Fruit fly (Drosophila melanogaster) whole organism, pupa: ENCODE data around the gene Srp68.

Experiments
- CG10348 ChIP-seq: fragments of 200-800 bp; sonication (Bioruptor generic); IDR thresholded peaks from 2 replicates; pipeline ENCODE4 v1.3.6; 2022; ENCODE audit warnings: missing biosample characterization, missing genetic modification characterization
- CG14655 ChIP-seq: fragments of 200-800 bp; sonication (Bioruptor generic); optimal IDR thresholded peaks from 3 replicates; lab custom pipeline; 2017; ENCODE audit warnings: mild to moderate bottlenecking, missing biosample characterization, missing genetic modification reagents, missing genetic modification characterization
- CG8159 ChIP-seq: fragments of 200-800 bp; sonication (Bioruptor generic); optimal IDR thresholded peaks from 3 replicates; lab custom pipeline; 2018; ENCODE audit warnings: missing biosample characterization, mild to moderate bottlenecking, missing genetic modification characterization, moderate library complexity
- CG9948 ChIP-seq: fragments of 200-800 bp; sonication (Bioruptor generic); optimal IDR thresholded peaks from 2 replicates; lab custom pipeline; 2018; ENCODE audit warnings: missing biosample characterization, mild to moderate bottlenecking, missing genetic modification characterization, moderate library complexity
- EcR ChIP-seq: fragments of 200-800 bp; sonication (Bioruptor generic); optimal IDR thresholded peaks from 3 replicates; lab custom pipeline; 2019; ENCODE audit warnings: missing biosample characterization, missing genetic modification characterization, mild to moderate bottlenecking, moderate library complexity, missing genetic modification reagents
- Ets98B ChIP-seq: fragments of 200-800 bp; sonication (Bioruptor generic); IDR thresholded peaks from 2 replicates; pipeline ENCODE4 v1.3.6; 2022; ENCODE audit warnings: missing biosample characterization, missing genetic modification characterization

DNA sequence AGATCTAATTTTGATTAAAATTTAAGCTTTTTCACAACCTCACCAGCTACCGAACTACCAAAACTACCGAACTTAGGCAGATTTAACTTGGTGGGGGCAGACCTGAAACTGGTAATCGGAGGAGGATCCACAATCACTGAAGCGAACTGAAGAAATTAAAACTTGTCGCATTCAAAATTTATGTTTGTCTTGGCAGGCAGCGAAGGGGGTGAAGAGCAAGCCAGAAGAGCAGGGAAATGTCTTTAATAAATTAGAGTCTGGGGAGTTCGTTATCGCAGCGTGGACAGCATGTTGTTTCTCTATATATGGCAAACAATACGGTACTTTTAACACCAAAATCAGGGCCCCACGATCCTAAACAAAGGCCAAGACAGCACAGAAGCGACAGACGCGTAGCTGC lies 50.3 kb downstream of the Srp68 start:
- TF ChIP-seq Ets98B (GFP tag; lab: Robert Waterston, UW) (no peak), CG10348 (no peak), EcR (no peak), CG9948 (tag; lab: Kevin White, UChicago) (no peak), CG14655 (no peak), CG8159 (tag; lab: Kevin White, UChicago) (no peak)
